Worm (Caenorhabditis elegans): ENCODE measurements around the gene lact-7.

DNA sequence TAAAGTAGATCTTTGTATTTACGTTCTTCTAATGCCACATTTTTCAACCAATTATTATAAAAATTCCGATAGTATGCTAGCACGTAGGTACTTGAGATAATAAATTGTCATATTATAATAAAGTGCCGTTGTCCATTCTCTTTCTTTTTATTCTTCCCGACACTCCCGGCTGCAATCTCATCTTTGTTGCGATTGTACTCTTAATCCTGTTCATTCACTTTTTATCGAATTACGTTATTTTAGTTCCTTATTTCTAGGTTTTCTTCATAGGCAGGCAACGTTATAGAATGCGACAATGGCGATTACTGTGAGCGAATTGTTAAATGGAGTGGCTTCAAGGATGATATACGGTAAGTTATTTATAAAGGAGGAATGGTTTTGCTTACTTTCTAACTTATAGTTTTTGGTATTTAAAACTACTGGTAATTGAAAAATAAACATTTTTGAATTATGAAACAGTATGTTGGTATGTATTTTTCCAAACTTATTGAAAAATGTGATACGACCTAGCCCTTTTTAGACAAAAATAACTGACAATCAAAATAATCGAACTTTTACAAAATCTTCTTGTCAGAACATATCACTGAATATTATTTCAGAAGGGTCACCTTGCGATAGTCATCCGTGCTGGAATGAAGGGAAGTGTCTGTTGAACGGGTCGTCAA lies 13.0 kb upstream of the lact-7 start, which contains the start of gene C40H5.2:
- no peak for TF ChIP-seq ref-2 (tag; optimal IDR thresholded peaks at IDR 0.05)
- TF ChIP-seq dve-1 (tag; optimal IDR thresholded peaks at IDR 0.05): no peak
- no peak for TF ChIP-seq pros-1 (tag; optimal IDR thresholded peaks at IDR 0.05)
- TF ChIP-seq sdc-2 (tag; optimal IDR thresholded peaks at IDR 0.05): no peak
- no peak for TF ChIP-seq nhr-11 (tag; optimal IDR thresholded peaks at IDR 0.05)
- TF ChIP-seq ama-1 (optimal IDR thresholded peaks at IDR 0.05): no peak
